Fruit fly (Drosophila melanogaster): ENCODE measurements around the gene AttD.

AttD gene

DNA sequence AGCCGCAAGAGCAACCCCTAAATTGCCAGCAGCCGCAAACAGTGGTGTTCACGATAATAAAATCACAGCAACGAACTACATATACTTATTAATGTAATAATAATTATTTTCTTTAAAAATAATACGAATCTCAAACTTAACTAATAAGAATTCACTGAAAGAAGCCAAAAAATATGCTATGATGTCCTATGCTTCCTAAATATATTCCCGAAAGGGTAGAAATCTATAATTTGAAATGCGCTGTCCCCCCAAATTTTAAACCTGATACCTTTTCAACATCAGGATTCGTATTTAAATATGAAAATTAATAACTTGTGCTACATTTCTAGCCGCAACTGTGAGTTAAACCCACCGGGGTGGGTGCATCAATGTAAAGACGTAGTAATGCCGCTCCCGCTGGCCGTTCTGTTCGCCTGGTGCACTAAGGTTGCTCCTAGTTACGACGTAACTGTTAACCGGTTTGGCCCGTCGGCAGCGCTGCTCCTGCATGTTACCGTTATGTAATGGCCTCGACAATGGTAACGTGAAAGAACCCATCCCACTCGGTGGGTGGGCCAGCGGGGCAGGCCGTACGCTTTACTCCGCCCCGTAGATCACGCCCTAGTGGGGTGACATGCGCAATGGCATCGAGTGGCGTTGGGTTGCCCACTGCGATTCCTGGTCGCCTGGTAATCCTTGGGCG, 20.7 kb upstream of the AttD start (continued):
- TF ChIP-seq CG2129 (GFP tag; IDR thresholded peaks at IDR 0.05; ENCODE audit: partially characterized antibody) (no peak), CTCF (GFP tag; optimal IDR thresholded peaks at IDR 0.05) (no peak), CG2889 (GFP tag; IDR thresholded peaks at IDR 0.05) (no peak), CG1832 (GFP tag; optimal IDR thresholded peaks at IDR 0.05) (no peak), grau (tag; optimal IDR thresholded peaks at IDR 0.05) (peak; percentile 89), zf30C (GFP tag; optimal IDR thresholded peaks at IDR 0.05) (no peak), CG7786 (GFP tag; optimal IDR thresholded peaks at IDR 0.05) (peak; percentile 2), Dbx (GFP tag; IDR thresholded peaks at IDR 0.05) (no peak), CG9215 (GFP tag; IDR thresholded peaks at IDR 0.05) (peak; percentile 47), CG11696 (GFP tag; IDR thresholded peaks at IDR 0.05) (peak; percentile 97), trem (tag; optimal IDR thresholded peaks at IDR 0.05) (peak; percentile 82), peb (GFP tag; IDR thresholded peaks at IDR 0.05) (no peak; the same call in 1 of the 2 replicates), unpg (GFP tag; optimal IDR thresholded peaks at IDR 0.05) (peak; percentile 71), NK7.1 (GFP tag; optimal IDR thresholded peaks at IDR 0.05) (no peak), sens-2 (GFP tag; IDR thresholded peaks at IDR 0.05) (no peak), Fer2 (tag; optimal IDR thresholded peaks at IDR 0.05) (peak; percentile 35), CG13894 (tag; optimal IDR thresholded peaks at IDR 0.05) (peak; percentile 12), CG6175 (GFP tag; IDR thresholded peaks at IDR 0.05) (no peak), bowl (GFP tag; IDR thresholded peaks at IDR 0.05) (no peak), org-1 (GFP tag; optimal IDR thresholded peaks at IDR 0.05) (peak; percentile 79), CG8089 (GFP tag; optimal IDR thresholded peaks at IDR 0.05) (peak; percentile 6), CG7963 (GFP tag; IDR thresholded peaks at IDR 0.05; ENCODE audit: partially characterized antibody) (no peak), CG3065 (GFP tag; optimal IDR thresholded peaks at IDR 0.05) (no peak), CG11247 (GFP tag; IDR thresholded peaks at IDR 0.05) (no peak), Hr3 (GFP tag; optimal IDR thresholded peaks at IDR 0.05) (peak; percentile 76), CG4707 (GFP tag; optimal IDR thresholded peaks at IDR 0.05) (peak; percentile 46), CG18764 (GFP tag; optimal IDR thresholded peaks at IDR 0.05) (peak; percentile 43), fd96Cb (tag; optimal IDR thresholded peaks at IDR 0.05) (peak; percentile 88), Vsx1 (GFP tag; optimal IDR thresholded peaks at IDR 0.05) (peak; percentile 70), CG15269 (tag; optimal IDR thresholded peaks at IDR 0.05) (peak; percentile 86), CG12942 (GFP tag; optimal IDR thresholded peaks at IDR 0.05) (peak; percentile 19), salm (tag; optimal IDR thresholded peaks at IDR 0.05) (peak; percentile 75), Hand (GFP tag; optimal IDR thresholded peaks at IDR 0.05) (peak; percentile 82), CG8388 (GFP tag; optimal IDR thresholded peaks at IDR 0.05) (peak; percentile 87), Aef1 (GFP tag; IDR thresholded peaks at IDR 0.05) (peak; percentile 46; the same call in 2 of the 3 replicates), CG4360 (GFP tag; IDR thresholded peaks at IDR 0.05) (0 out of 2 replicates have a peak, but pooled peaks have one; percentile 34), CG6254 (GFP tag; optimal IDR thresholded peaks at IDR 0.05) (peak; percentile 81), inv (GFP tag; IDR thresholded peaks at IDR 0.05; ENCODE audit: partially characterized antibody) (no peak), CG9437 (GFP tag; optimal IDR thresholded peaks at IDR 0.05) (peak; percentile 92), CG5953 (GFP tag; IDR thresholded peaks at IDR 0.05) (no peak), grn (GFP tag; optimal IDR thresholded peaks at IDR 0.05) (no peak), CG7271 (tag; optimal IDR thresholded peaks at IDR 0.05) (peak; percentile 69), Lhr (GFP tag; optimal IDR thresholded peaks at IDR 0.05) (peak; percentile 9), CG2116 (GFP tag; optimal IDR thresholded peaks at IDR 0.05) (peak; percentile 61), Hr78 (GFP tag; optimal IDR thresholded peaks at IDR 0.05) (no peak), ham (GFP tag; IDR thresholded peaks at IDR 0.05) (no peak), Nf-YA (GFP tag; IDR thresholded peaks at IDR 0.05) (no peak), CG15011 (GFP tag; optimal IDR thresholded peaks at IDR 0.05) (peak; percentile 71), CG11560 (tag; IDR thresholded peaks at IDR 0.05) (no peak), CG13424 (tag; optimal IDR thresholded peaks at IDR 0.05) (peak; percentile 91)
